Fruit fly (Drosophila melanogaster) whole organism, embryonic: Measurements from ENCODE around the gene rhea.

ENCODE experiments used
- Atf6 ChIP-seq: fragments of 200-800 bp; sonication (Bioruptor generic); IDR thresholded peaks from 2 replicates; pipeline ENCODE4 v1.3.6; 2022; ENCODE audit warnings: missing biosample characterization, missing genetic modification characterization
- CG10147 ChIP-seq: fragments of 200-800 bp; sonication (Bioruptor generic); optimal IDR thresholded peaks from 2 replicates; lab custom pipeline; 2019; ENCODE audit warnings: missing biosample characterization, mild to moderate bottlenecking, missing genetic modification characterization, moderate library complexity
- CG10462 ChIP-seq: fragments of 200-800 bp; sonication (Bioruptor generic); optimal IDR thresholded peaks from 2 replicates; lab custom pipeline; 2016; ENCODE audit warnings: missing biosample characterization, missing genetic modification characterization
- CG12219 ChIP-seq: fragments of 200-800 bp; sonication (Bioruptor generic); optimal IDR thresholded peaks from 3 replicates; lab custom pipeline; 2018; ENCODE audit warnings: missing biosample characterization, mild to moderate bottlenecking, missing genetic modification characterization
- CG13287 ChIP-seq: fragments of 200-800 bp; sonication (Bioruptor generic); IDR thresholded peaks from 2 replicates; pipeline ENCODE4 v1.3.6; 2022; ENCODE audit warnings: missing biosample characterization, missing genetic modification characterization; ENCODE audit not compliant: partially characterized antibody
- CG17568 ChIP-seq: fragments of 200-800 bp; sonication (Bioruptor generic); optimal IDR thresholded peaks from 2 replicates; lab custom pipeline; 2018; ENCODE audit warnings: missing biosample characterization, mild to moderate bottlenecking, missing genetic modification characterization, moderate library complexity
- CG1832 ChIP-seq: fragments of 200-800 bp; sonication (Bioruptor generic); optimal IDR thresholded peaks from 2 replicates; lab custom pipeline; 2017; ENCODE audit warnings: missing biosample characterization, mild to moderate bottlenecking, missing genetic modification characterization, inconsistent platforms
- CG2116 ChIP-seq: fragments of 200-800 bp; sonication (Bioruptor generic); optimal IDR thresholded peaks from 3 replicates; lab custom pipeline; 2018; ENCODE audit warnings: missing biosample characterization, mild to moderate bottlenecking, missing genetic modification characterization
- CG2712 ChIP-seq: fragments of 200-800 bp; optimal IDR thresholded peaks from 3 replicates; lab custom pipeline; 2019; ENCODE audit warnings: missing biosample characterization, mild to moderate bottlenecking, missing genetic modification characterization, moderate library complexity
- CG2875 ChIP-seq: fragments of 200-800 bp; sonication (Bioruptor generic); optimal IDR thresholded peaks from 2 replicates; lab custom pipeline; 2017; ENCODE audit warnings: missing biosample characterization, mild to moderate bottlenecking, missing genetic modification characterization, missing genetic modification reagents
- CG30403 ChIP-seq: fragments of 200-800 bp; sonication (Bioruptor generic); optimal IDR thresholded peaks from 3 replicates; lab custom pipeline; 2016; ENCODE audit warnings: missing biosample characterization, missing genetic modification characterization
- CG3065 ChIP-seq: fragments of 200-800 bp; sonication (Bioruptor generic); optimal IDR thresholded peaks from 2 replicates; lab custom pipeline; 2016; ENCODE audit warnings: missing biosample characterization, missing genetic modification characterization
- CG32772 ChIP-seq: fragments of 200-800 bp; sonication (Bioruptor generic); IDR thresholded peaks from 2 replicates; pipeline ENCODE4 v1.3.6; 2022; ENCODE audit warnings: missing biosample characterization, missing genetic modification characterization
- CG34224 ChIP-seq: fragments of 200-800 bp; sonication (Bioruptor generic); IDR thresholded peaks from 3 replicates; pipeline ENCODE4 v1.3.6; 2022; ENCODE audit warnings: missing biosample characterization, missing genetic modification characterization; ENCODE audit not compliant: partially characterized antibody
- CG3847 ChIP-seq: fragments of 200-800 bp; sonication (Bioruptor generic); IDR thresholded peaks from 2 replicates; pipeline ENCODE4 v1.3.6; 2022; ENCODE audit warnings: missing biosample characterization, missing genetic modification characterization
- CG6683 ChIP-seq: fragments of 200-800 bp; sonication (Bioruptor generic); optimal IDR thresholded peaks from 2 replicates; lab custom pipeline; 2017; ENCODE audit warnings: missing biosample characterization, mild to moderate bottlenecking, missing genetic modification characterization, missing genetic modification reagents
- CG7271 ChIP-seq: fragments of 200-800 bp; sonication (Bioruptor generic); optimal IDR thresholded peaks from 2 replicates; lab custom pipeline; 2018; ENCODE audit warnings: missing biosample characterization, mild to moderate bottlenecking, missing genetic modification characterization, moderate library complexity
- CG8388 ChIP-seq: fragments of 200-800 bp; sonication (Bioruptor generic); optimal IDR thresholded peaks from 2 replicates; lab custom pipeline; 2019; ENCODE audit warnings: missing biosample characterization, mild to moderate bottlenecking, missing genetic modification characterization, moderate library complexity
- CG9437 ChIP-seq: fragments of 200-800 bp; sonication (Bioruptor generic); optimal IDR thresholded peaks from 2 replicates; lab custom pipeline; 2018; ENCODE audit warnings: missing biosample characterization, mild to moderate bottlenecking, missing genetic modification characterization
- CTCF ChIP-seq: fragments of 200-800 bp; sonication (Bioruptor generic); optimal IDR thresholded peaks from 2 replicates; lab custom pipeline; 2017; ENCODE audit warnings: missing biosample characterization, mild to moderate bottlenecking, missing genetic modification characterization, moderate library complexity
- HLH4C ChIP-seq: fragments of 200-800 bp; sonication (Bioruptor generic); IDR thresholded peaks from 3 replicates; pipeline ENCODE4 v1.3.6; 2022; ENCODE audit warnings: missing biosample characterization, missing genetic modification characterization; ENCODE audit not compliant: partially characterized antibody
- Hr3 ChIP-seq: fragments of 200-800 bp; sonication (Bioruptor generic); optimal IDR thresholded peaks from 3 replicates; lab custom pipeline; 2016; ENCODE audit warnings: missing biosample characterization, missing genetic modification characterization
- Hr51 ChIP-seq, 2 experiments: fragments of 200-800 bp; sonication (Bioruptor generic); optimal IDR thresholded peaks; 2 replicates in 1 of 2; 3 replicates in 1 of 2; lab custom pipeline; 2016 to 2018; ENCODE audit warnings: missing biosample characterization in 2 of 2, missing genetic modification characterization in 2 of 2, mild to moderate bottlenecking in 1 of 2, moderate library complexity in 1 of 2
- Nf-YB ChIP-seq: fragments of 200-800 bp; sonication (Bioruptor generic); optimal IDR thresholded peaks from 3 replicates; lab custom pipeline; 2019; ENCODE audit warnings: missing biosample characterization, mild to moderate bottlenecking, missing genetic modification characterization, moderate library complexity
- NfI ChIP-seq: fragments of 200-800 bp; sonication (Bioruptor generic); optimal IDR thresholded peaks from 3 replicates; lab custom pipeline; 2018; ENCODE audit warnings: missing biosample characterization, mild to moderate bottlenecking, missing genetic modification characterization, moderate library complexity
- Pdp1 ChIP-seq, 2 experiments: fragments of 200-800 bp; sonication (Bioruptor generic); optimal IDR thresholded peaks; 3 replicates each; lab custom pipeline; 2016; ENCODE audit warnings: missing biosample characterization in 2 of 2, missing genetic modification characterization in 2 of 2, mild to moderate bottlenecking in 1 of 2, moderate library complexity in 1 of 2
- Ptx1 ChIP-seq: fragments of 200-800 bp; sonication (Bioruptor generic); IDR thresholded peaks from 2 replicates; pipeline ENCODE4 v1.3.6; 2022; ENCODE audit warnings: missing biosample characterization, missing genetic modification characterization
- Scr ChIP-seq: fragments of 200-800 bp; sonication (Bioruptor generic); IDR thresholded peaks from 2 replicates; pipeline ENCODE4 v1.3.6; 2022; ENCODE audit warnings: missing biosample characterization, missing genetic modification characterization; ENCODE audit not compliant: partially characterized antibody
- Sin3A ChIP-seq: fragments of >200 bp; optimal IDR thresholded peaks from 2 replicates; lab custom pipeline; 2018
- Sox102F ChIP-seq: fragments of 200-800 bp; sonication (Bioruptor generic); optimal IDR thresholded peaks from 2 replicates; lab custom pipeline; 2018; ENCODE audit warnings: missing biosample characterization, mild to moderate bottlenecking, missing genetic modification characterization, moderate library complexity
- YL-1 ChIP-seq: fragments of 200-800 bp; sonication (Bioruptor generic); optimal IDR thresholded peaks from 3 replicates; lab custom pipeline; 2017; ENCODE audit warnings: missing biosample characterization, mild to moderate bottlenecking, missing genetic modification characterization
- amos ChIP-seq: fragments of 200-800 bp; sonication (Bioruptor generic); IDR thresholded peaks from 2 replicates; pipeline ENCODE4 v1.3.6; 2022; ENCODE audit warnings: missing biosample characterization, missing genetic modification characterization; ENCODE audit not compliant: partially characterized antibody
- ap ChIP-seq: fragments of 200-800 bp; sonication (Bioruptor generic); IDR thresholded peaks from 2 replicates; pipeline ENCODE4 v1.3.6; 2022; ENCODE audit warnings: missing biosample characterization, missing genetic modification characterization
- chinmo ChIP-seq: fragments of 200-800 bp; sonication (Bioruptor generic); IDR thresholded peaks from 4 replicates; pipeline ENCODE4 v1.3.6; 2022; ENCODE audit warnings: missing biosample characterization, missing genetic modification characterization; ENCODE audit not compliant: partially characterized antibody
- fd64A ChIP-seq: fragments of 200-800 bp; sonication (Bioruptor generic); optimal IDR thresholded peaks from 3 replicates; lab custom pipeline; 2018; ENCODE audit warnings: missing biosample characterization, mild to moderate bottlenecking, missing genetic modification characterization
- fd96Cb ChIP-seq: fragments of 200-800 bp; sonication (Bioruptor generic); optimal IDR thresholded peaks from 2 replicates; lab custom pipeline; 2018; ENCODE audit warnings: missing biosample characterization, mild to moderate bottlenecking, missing genetic modification characterization, moderate library complexity
- gfzf ChIP-seq: fragments of 200-800 bp; sonication (Bioruptor generic); optimal IDR thresholded peaks from 2 replicates; lab custom pipeline; 2016; ENCODE audit warnings: missing biosample characterization, mild to moderate bottlenecking, missing genetic modification characterization, moderate library complexity
- knrl ChIP-seq: fragments of 200-800 bp; sonication (Bioruptor generic); IDR thresholded peaks from 3 replicates; pipeline ENCODE4 v1.3.6; 2022; ENCODE audit warnings: missing biosample characterization, missing genetic modification characterization; ENCODE audit not compliant: partially characterized antibody
- lola ChIP-seq, 3 experiments: fragments of >200 bp in 2 of 3; fragments of 200-800 bp in 1 of 3; sonication (Bioruptor generic) in 1 of 3; optimal IDR thresholded peaks; 2 replicates each; lab custom pipeline; 2017 to 2019; ENCODE audit warnings: missing biosample characterization in 3 of 3, missing genetic modification characterization in 3 of 3, mild to moderate bottlenecking in 1 of 3, moderate library complexity in 1 of 3
- oc ChIP-seq: fragments of 200-800 bp; sonication (Bioruptor generic); optimal IDR thresholded peaks from 2 replicates; lab custom pipeline; 2018; ENCODE audit warnings: missing biosample characterization, mild to moderate bottlenecking, missing genetic modification characterization, moderate library complexity
- otp ChIP-seq: fragments of 200-800 bp; sonication (Bioruptor generic); IDR thresholded peaks from 3 replicates; pipeline ENCODE4, ENCODE4 v1.3.6; 2022; ENCODE audit warnings: missing biosample characterization, missing genetic modification characterization
- pb ChIP-seq: fragments of 200-800 bp; sonication (Bioruptor generic); optimal IDR thresholded peaks from 3 replicates; lab custom pipeline; 2016; ENCODE audit warnings: missing biosample characterization, missing genetic modification characterization
- phol ChIP-seq: fragments of 200-800 bp; sonication (Bioruptor generic); optimal IDR thresholded peaks from 3 replicates; lab custom pipeline; 2018; ENCODE audit warnings: missing biosample characterization, mild to moderate bottlenecking, missing genetic modification characterization, moderate library complexity
- pros ChIP-seq: fragments of 200-800 bp; sonication (Bioruptor generic); optimal IDR thresholded peaks from 3 replicates; lab custom pipeline; 2019; ENCODE audit warnings: missing biosample characterization, mild to moderate bottlenecking, missing genetic modification characterization, moderate library complexity
- ranshi ChIP-seq: fragments of 200-800 bp; sonication (Bioruptor generic); IDR thresholded peaks from 2 replicates; pipeline ENCODE4 v1.3.6; 2022; ENCODE audit warnings: missing biosample characterization, missing genetic modification characterization
- wdn ChIP-seq: fragments of 200-800 bp; sonication (Bioruptor generic); IDR thresholded peaks from 2 replicates; pipeline ENCODE4 v1.3.6; 2022; ENCODE audit warnings: missing biosample characterization, missing genetic modification characterization
- wor ChIP-seq: fragments of 200-800 bp; sonication (Bioruptor generic); IDR thresholded peaks from 2 replicates; pipeline ENCODE4 v1.3.6; 2022; ENCODE audit warnings: missing biosample characterization, missing genetic modification characterization

The rhea gene

DNA sequence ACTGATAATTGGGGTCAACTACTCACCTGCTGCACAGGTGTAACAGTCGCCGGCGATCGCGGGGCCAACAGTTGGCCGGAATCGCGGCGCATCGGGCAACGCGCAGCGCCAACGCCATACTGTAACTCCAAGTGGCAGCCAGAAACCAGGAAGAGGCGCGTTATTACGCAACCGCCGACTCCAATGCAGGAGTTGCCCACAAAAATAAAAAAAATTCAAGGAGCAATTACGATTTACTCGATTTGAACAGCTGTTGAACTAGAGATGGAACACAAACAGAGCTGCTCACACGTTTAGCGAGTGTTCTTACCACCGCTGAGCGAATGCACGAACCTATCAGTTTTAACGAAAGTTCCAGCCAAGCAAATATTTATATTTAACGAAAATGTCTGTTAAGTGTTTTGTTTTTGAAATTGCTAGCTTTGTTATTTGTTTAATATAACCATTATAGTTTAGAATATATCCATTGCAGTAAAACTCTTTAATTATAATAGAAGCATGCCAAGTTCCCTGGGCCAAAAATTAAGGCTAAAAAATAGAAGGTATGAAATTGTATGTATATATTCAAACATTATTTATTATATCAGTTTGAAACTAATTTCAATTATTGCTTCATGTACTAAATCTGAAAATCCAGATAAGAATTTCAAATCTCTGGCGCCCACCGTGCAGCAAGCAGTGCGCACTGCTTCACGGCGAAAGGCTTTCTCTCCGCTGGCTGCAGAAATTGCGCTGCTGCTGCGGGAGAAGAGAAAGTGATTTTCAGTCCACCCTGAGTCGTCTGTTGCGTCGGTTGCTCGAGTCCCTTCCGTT, 59.3 kb downstream of the rhea start, which contains the start of the genes CG5989 and CG6282 (continued):
- TF ChIP-seq Scr (GFP tag; lab: Robert Waterston, UW) (peak; percentile 54), CG1832 (GFP tag; lab: Kevin White, UChicago) (no peak), amos (GFP tag; lab: Robert Waterston, UW) (peak; percentile 65), CG12219 (GFP tag; lab: Kevin White, UChicago) (peak; percentile 45), chinmo (GFP tag; lab: Robert Waterston, UW) (0 out of 4 replicates have a peak, but pooled peaks have one; percentile 37), CG2875 (GFP tag; lab: Kevin White, UChicago) (peak; percentile 52), CG2712 (tag; lab: Kevin White, UChicago) (peak; percentile 24), CG9437 (GFP tag; lab: Kevin White, UChicago) (peak; percentile 11), CTCF (GFP tag; lab: Kevin White, UChicago) (peak; percentile 58), CG13287 (peak; percentile 76), otp (peak; percentile 53; the same call in 1 of the 3 replicates), ap (GFP tag; lab: Robert Waterston, UW) (no peak), fd64A (no peak), ranshi (peak; percentile 58), CG3847 (GFP tag; lab: Robert Waterston, UW) (0 out of 2 replicates have a peak, but pooled peaks have one; percentile 26), CG7271 (tag; lab: Kevin White, UChicago) (no peak), Nf-YB (GFP tag; lab: Kevin White, UChicago) (peak; percentile 31), fd96Cb (no peak), Ptx1 (GFP tag; lab: Robert Waterston, UW) (0 out of 2 replicates have a peak, but pooled peaks have one; percentile 12), gfzf (peak; percentile 52), knrl (GFP tag; lab: Robert Waterston, UW) (peak; percentile 55), pros (GFP tag; lab: Kevin White, UChicago) (no peak), Pdp1 (GFP tag; optimal IDR thresholded peaks at IDR 0.05; lab: Kevin White, UChicago) (peak; percentile 4 to 75), Atf6 (GFP tag; lab: Robert Waterston, UW) (peak; percentile 58; the same call in 1 of the 2 replicates), CG32772 (peak; percentile 5; the same call in 1 of the 2 replicates), CG17568 (GFP tag; lab: Kevin White, UChicago) (peak; percentile 19), lola (GFP tag; optimal IDR thresholded peaks at IDR 0.05; lab: Kevin White, UChicago) (peak in 1 of 3 experiments; percentile 25), Sox102F (GFP tag; lab: Kevin White, UChicago) (peak; percentile 45), CG30403 (GFP tag; lab: Kevin White, UChicago) (peak; percentile 53), Hr51 (GFP tag; optimal IDR thresholded peaks at IDR 0.05; lab: Kevin White, UChicago) (peak; percentile 21 to 34), HLH4C (peak; percentile 37; the same call in 2 of the 3 replicates), CG2116 (peak; percentile 98), CG3065 (no peak), NfI (GFP tag; lab: Kevin White, UChicago) (peak; percentile 12), Hr3 (GFP tag; lab: Kevin White, UChicago) (peak; percentile 36), pb (no peak), phol (tag; lab: Kevin White, UChicago) (peak; percentile 30), YL-1 (GFP tag; lab: Kevin White, UChicago) (peak; percentile 24), wor (GFP tag; lab: Robert Waterston, UW) (0 out of 2 replicates have a peak, but pooled peaks have one; percentile 18), CG10147 (GFP tag; lab: Kevin White, UChicago) (peak; percentile 9), Sin3A (peak; percentile 49), CG10462 (GFP tag; lab: Kevin White, UChicago) (peak; percentile 38), oc (tag; lab: Kevin White, UChicago) (peak; percentile 63), wdn (GFP tag; lab: Robert Waterston, UW) (peak; percentile 51; the same call in 1 of the 2 replicates), CG34224 (GFP tag; lab: Robert Waterston, UW) (peak; percentile 52; the same call in 2 of the 3 replicates), CG6683 (GFP tag; lab: Kevin White, UChicago) (peak; percentile 13), CG8388 (GFP tag; lab: Kevin White, UChicago) (peak; percentile 56)
